Worm (Caenorhabditis elegans): Measurements from ENCODE around the gene sre-39.

ce11 chrII:4638891-4639290 lies 48.1 kb upstream of the sre-39 start:
- TF ChIP-seq dao-5 (tag; optimal IDR thresholded peaks at IDR 0.05) (no peak), him-1 (tag; optimal IDR thresholded peaks at IDR 0.05) (no peak)
